Fruit fly (Drosophila melanogaster) whole organism, embryonic: Measurements from ENCODE around the gene CG14931.
A peak's percentile ranks its signal among the peaks of the same experiment; 100 is the strongest.

Source experiments
- Adf1 ChIP-seq: fragments of 200-800 bp; sonication (Bioruptor generic); IDR thresholded peaks from 2 replicates; pipeline ENCODE4 v1.3.6; 2022; ENCODE audit warnings: missing biosample characterization, missing genetic modification characterization
- Awh ChIP-seq: fragments of 200-800 bp; sonication (Bioruptor generic); IDR thresholded peaks from 2 replicates; pipeline ENCODE4, ENCODE4 v1.3.6; 2022; ENCODE audit warnings: missing biosample characterization, missing genetic modification characterization
- C15 ChIP-seq: fragments of 200-800 bp; sonication (Bioruptor generic); IDR thresholded peaks from 3 replicates; pipeline ENCODE4 v1.3.6; 2022; ENCODE audit warnings: missing biosample characterization, missing genetic modification characterization
- CG10366 ChIP-seq: fragments of 200-800 bp; sonication (Bioruptor generic); IDR thresholded peaks from 2 replicates; pipeline ENCODE4 v1.3.6; 2022; ENCODE audit warnings: missing biosample characterization, missing genetic modification characterization
- CG11456 ChIP-seq: fragments of 200-800 bp; sonication (Bioruptor generic); IDR thresholded peaks from 3 replicates; pipeline ENCODE4 v1.3.6; 2022; ENCODE audit warnings: missing biosample characterization, missing genetic modification characterization
- CG11504 ChIP-seq: fragments of 200-800 bp; sonication (Bioruptor generic); optimal IDR thresholded peaks from 3 replicates; lab custom pipeline; 2019; ENCODE audit warnings: missing biosample characterization, mild to moderate bottlenecking, missing genetic modification characterization, moderate library complexity
- CG12219 ChIP-seq: fragments of 200-800 bp; sonication (Bioruptor generic); optimal IDR thresholded peaks from 3 replicates; lab custom pipeline; 2018; ENCODE audit warnings: missing biosample characterization, mild to moderate bottlenecking, missing genetic modification characterization
- CG12659 ChIP-seq: fragments of 200-800 bp; sonication (Bioruptor generic); optimal IDR thresholded peaks from 3 replicates; lab custom pipeline; 2017; ENCODE audit warnings: mild to moderate bottlenecking, missing biosample characterization, missing genetic modification reagents, missing genetic modification characterization
- CG13624 ChIP-seq: fragments of 200-800 bp; sonication (Bioruptor generic); optimal IDR thresholded peaks from 2 replicates; lab custom pipeline; 2016; ENCODE audit warnings: missing biosample characterization, missing genetic modification characterization
- CG16863 ChIP-seq: fragments of 200-800 bp; sonication (Bioruptor generic); optimal IDR thresholded peaks from 3 replicates; lab custom pipeline; 2016; ENCODE audit warnings: missing biosample characterization, missing genetic modification characterization
- CG18262 ChIP-seq: fragments of 200-800 bp; optimal IDR thresholded peaks from 3 replicates; lab custom pipeline; 2019; ENCODE audit warnings: missing biosample characterization, mild to moderate bottlenecking, missing genetic modification characterization, moderate library complexity
- CG18599 ChIP-seq: fragments of 200-800 bp; sonication (Bioruptor generic); optimal IDR thresholded peaks from 3 replicates; lab custom pipeline; 2017; ENCODE audit warnings: missing biosample characterization, missing genetic modification characterization, mild to moderate bottlenecking, moderate library complexity, missing genetic modification reagents
- CG2116 ChIP-seq: fragments of 200-800 bp; sonication (Bioruptor generic); optimal IDR thresholded peaks from 3 replicates; lab custom pipeline; 2018; ENCODE audit warnings: missing biosample characterization, mild to moderate bottlenecking, missing genetic modification characterization
- CG6254 ChIP-seq: fragments of 200-800 bp; sonication (Bioruptor generic); optimal IDR thresholded peaks from 3 replicates; lab custom pipeline; 2017; ENCODE audit warnings: mild to moderate bottlenecking, missing biosample characterization, missing genetic modification reagents, missing genetic modification characterization
- CG6813 ChIP-seq: fragments of 200-800 bp; sonication (Bioruptor generic); optimal IDR thresholded peaks from 2 replicates; lab custom pipeline; 2017; ENCODE audit warnings: missing biosample characterization, missing genetic modification characterization, mild to moderate bottlenecking, moderate library complexity, missing genetic modification reagents
- CG7271 ChIP-seq: fragments of 200-800 bp; sonication (Bioruptor generic); optimal IDR thresholded peaks from 2 replicates; lab custom pipeline; 2018; ENCODE audit warnings: missing biosample characterization, mild to moderate bottlenecking, missing genetic modification characterization, moderate library complexity
- CG7372 ChIP-seq: fragments of 200-800 bp; sonication (Bioruptor generic); IDR thresholded peaks from 2 replicates; pipeline ENCODE4 v1.3.6; 2022; ENCODE audit warnings: missing biosample characterization, missing genetic modification characterization
- CG7839 ChIP-seq: fragments of 200-800 bp; sonication (Bioruptor generic); optimal IDR thresholded peaks from 3 replicates; lab custom pipeline; 2018; ENCODE audit warnings: missing biosample characterization, mild to moderate bottlenecking, missing genetic modification characterization, moderate library complexity
- CG8281 ChIP-seq: fragments of 200-800 bp; sonication (Bioruptor generic); optimal IDR thresholded peaks from 2 replicates; lab custom pipeline; 2018; ENCODE audit warnings: missing biosample characterization, mild to moderate bottlenecking, missing genetic modification characterization, moderate library complexity
- CG9797 ChIP-seq: fragments of 200-800 bp; sonication (Bioruptor generic); optimal IDR thresholded peaks from 3 replicates; lab custom pipeline; 2018; ENCODE audit warnings: missing biosample characterization, mild to moderate bottlenecking, missing genetic modification characterization
- D19A ChIP-seq: fragments of 200-800 bp; optimal IDR thresholded peaks from 3 replicates; lab custom pipeline; 2019; ENCODE audit warnings: missing biosample characterization, mild to moderate bottlenecking, missing genetic modification characterization, moderate library complexity
- Dll ChIP-seq: fragments of 200-800 bp; sonication (Bioruptor generic); IDR thresholded peaks from 4 replicates; pipeline ENCODE4 v1.3.6; 2022; ENCODE audit warnings: missing biosample characterization, missing genetic modification characterization; ENCODE audit not compliant: partially characterized antibody
- Dp ChIP-seq: fragments of 200-800 bp; sonication (Bioruptor generic); optimal IDR thresholded peaks from 2 replicates; lab custom pipeline; 2018; ENCODE audit warnings: missing biosample characterization, mild to moderate bottlenecking, missing genetic modification characterization, moderate library complexity
- Kr ChIP-seq: fragments of 200-800 bp; sonication (Bioruptor generic); optimal IDR thresholded peaks from 2 replicates; lab custom pipeline; 2017; ENCODE audit warnings: missing biosample characterization, mild to moderate bottlenecking, missing genetic modification characterization
- MBD-R2 ChIP-seq: fragments of 200-800 bp; sonication (Bioruptor generic); IDR thresholded peaks from 2 replicates; pipeline ENCODE4 v1.3.6; 2022; ENCODE audit warnings: missing biosample characterization, missing genetic modification characterization
- Mes4 ChIP-seq: fragments of 200-800 bp; sonication (Bioruptor generic); optimal IDR thresholded peaks from 2 replicates; lab custom pipeline; 2016; ENCODE audit warnings: missing biosample characterization, missing genetic modification characterization
- Pdp1 ChIP-seq, 2 experiments: fragments of 200-800 bp; sonication (Bioruptor generic); optimal IDR thresholded peaks; 3 replicates each; lab custom pipeline; 2016; ENCODE audit warnings: missing biosample characterization in 2 of 2, missing genetic modification characterization in 2 of 2, mild to moderate bottlenecking in 1 of 2, moderate library complexity in 1 of 2
- Sry-β ChIP-seq: fragments of 200-800 bp; sonication (Bioruptor generic); optimal IDR thresholded peaks from 2 replicates; lab custom pipeline; 2018; ENCODE audit warnings: missing biosample characterization, mild to moderate bottlenecking, missing genetic modification characterization, moderate library complexity
- Stat92E ChIP-seq, 3 experiments: fragments of >200 bp in 2 of 3; fragments of 200-800 bp in 1 of 3; sonication (Bioruptor generic) in 1 of 3; optimal IDR thresholded peaks; 2 replicates each; lab custom pipeline; 2017 to 2019; ENCODE audit warnings: missing biosample characterization in 3 of 3, missing genetic modification characterization in 3 of 3, mild to moderate bottlenecking in 1 of 3, moderate library complexity in 1 of 3
- ash1 ChIP-seq: fragments of 200-800 bp; sonication (Bioruptor generic); optimal IDR thresholded peaks from 2 replicates; lab custom pipeline; 2018; ENCODE audit warnings: missing biosample characterization, mild to moderate bottlenecking, missing genetic modification characterization
- bab2 ChIP-seq: fragments of 200-800 bp; sonication (Bioruptor generic); optimal IDR thresholded peaks from 2 replicates; lab custom pipeline; 2016; ENCODE audit warnings: missing biosample characterization, missing genetic modification characterization
- btn ChIP-seq: fragments of 200-800 bp; sonication (Bioruptor generic); optimal IDR thresholded peaks from 2 replicates; lab custom pipeline; 2016; ENCODE audit warnings: missing biosample characterization, missing genetic modification characterization
- ci ChIP-seq: fragments of 200-800 bp; sonication (Bioruptor generic); IDR thresholded peaks from 3 replicates; pipeline ENCODE4 v1.3.6; 2022; ENCODE audit warnings: missing biosample characterization, missing genetic modification characterization
- croc ChIP-seq: fragments of 200-800 bp; sonication (Bioruptor generic); conservative IDR thresholded peaks from 3 replicates; pipeline ENCODE4 v1.3.6; 2022; ENCODE audit warnings: missing biosample characterization, missing genetic modification characterization
- dmrt99B ChIP-seq: fragments of 200-800 bp; sonication (Bioruptor generic); optimal IDR thresholded peaks from 2 replicates; lab custom pipeline; 2018; ENCODE audit warnings: missing biosample characterization, mild to moderate bottlenecking, missing genetic modification characterization, moderate library complexity
- fd3F ChIP-seq: fragments of 200-800 bp; sonication (Bioruptor generic); optimal IDR thresholded peaks from 2 replicates; lab custom pipeline; 2018; ENCODE audit warnings: missing biosample characterization, mild to moderate bottlenecking, missing genetic modification characterization, moderate library complexity
- grau ChIP-seq: fragments of 200-800 bp; optimal IDR thresholded peaks from 3 replicates; lab custom pipeline; 2019; ENCODE audit warnings: missing biosample characterization, mild to moderate bottlenecking, missing genetic modification characterization, moderate library complexity
- gt ChIP-seq: fragments of 200-800 bp; sonication (Bioruptor generic); IDR thresholded peaks from 2 replicates; pipeline ENCODE4 v1.3.6; 2022; ENCODE audit warnings: missing biosample characterization, missing genetic modification characterization
- ind ChIP-seq: fragments of 200-800 bp; sonication (Bioruptor generic); optimal IDR thresholded peaks from 3 replicates; lab custom pipeline; 2016; ENCODE audit warnings: missing biosample characterization, missing genetic modification characterization
- lab ChIP-seq: fragments of 200-800 bp; sonication (Bioruptor generic); optimal IDR thresholded peaks from 3 replicates; lab custom pipeline; 2017; ENCODE audit warnings: missing biosample characterization, missing genetic modification characterization, mild to moderate bottlenecking, moderate library complexity, missing genetic modification reagents
- lov ChIP-seq, 2 experiments: fragments of 200-800 bp in 1 of 2; fragments of >200 bp in 1 of 2; sonication (Bioruptor generic) in 1 of 2; IDR thresholded peaks in 1 of 2; optimal IDR thresholded peaks in 1 of 2; 2 replicates in 1 of 2; 3 replicates in 1 of 2; pipeline versions ENCODE4 v1.3.6 to Lab custom; 2017 to 2022; ENCODE audit warnings: missing biosample characterization in 1 of 2, missing genetic modification characterization in 1 of 2
- onecut ChIP-seq: fragments of 200-800 bp; sonication (Bioruptor generic); IDR thresholded peaks from 2 replicates; pipeline ENCODE4 v1.3.6; 2022; ENCODE audit warnings: missing biosample characterization, missing genetic modification characterization
- sd ChIP-seq: fragments of 200-800 bp; sonication (Bioruptor generic); optimal IDR thresholded peaks from 3 replicates; lab custom pipeline; 2018; ENCODE audit warnings: missing biosample characterization, mild to moderate bottlenecking, missing genetic modification characterization, moderate library complexity
- sens-2 ChIP-seq: fragments of 200-800 bp; sonication (Bioruptor generic); IDR thresholded peaks from 2 replicates; pipeline ENCODE4 v1.3.6; 2022; ENCODE audit warnings: missing biosample characterization, missing genetic modification characterization
- ssp ChIP-seq: fragments of 200-800 bp; sonication (Bioruptor generic); IDR thresholded peaks from 2 replicates; pipeline ENCODE4 v1.3.6; 2022; ENCODE audit warnings: missing biosample characterization, missing genetic modification characterization
- stc ChIP-seq: fragments of 200-800 bp; sonication (Bioruptor generic); IDR thresholded peaks from 2 replicates; pipeline ENCODE4 v1.3.6; 2022; ENCODE audit warnings: missing biosample characterization, missing genetic modification characterization
- stwl ChIP-seq: fragments of 200-800 bp; sonication (Bioruptor generic); optimal IDR thresholded peaks from 3 replicates; lab custom pipeline; 2018; ENCODE audit warnings: missing biosample characterization, mild to moderate bottlenecking, missing genetic modification characterization, moderate library complexity
- trh ChIP-seq: fragments of 200-800 bp; sonication (Bioruptor generic); optimal IDR thresholded peaks from 2 replicates; lab custom pipeline; 2016; ENCODE audit warnings: missing biosample characterization, missing genetic modification characterization
- vnd ChIP-seq: fragments of 200-800 bp; sonication (Bioruptor generic); IDR thresholded peaks from 3 replicates; pipeline ENCODE4 v1.3.6; 2022; ENCODE audit warnings: missing biosample characterization, missing genetic modification characterization; ENCODE audit not compliant: partially characterized antibody

CG14931 gene

DNA sequence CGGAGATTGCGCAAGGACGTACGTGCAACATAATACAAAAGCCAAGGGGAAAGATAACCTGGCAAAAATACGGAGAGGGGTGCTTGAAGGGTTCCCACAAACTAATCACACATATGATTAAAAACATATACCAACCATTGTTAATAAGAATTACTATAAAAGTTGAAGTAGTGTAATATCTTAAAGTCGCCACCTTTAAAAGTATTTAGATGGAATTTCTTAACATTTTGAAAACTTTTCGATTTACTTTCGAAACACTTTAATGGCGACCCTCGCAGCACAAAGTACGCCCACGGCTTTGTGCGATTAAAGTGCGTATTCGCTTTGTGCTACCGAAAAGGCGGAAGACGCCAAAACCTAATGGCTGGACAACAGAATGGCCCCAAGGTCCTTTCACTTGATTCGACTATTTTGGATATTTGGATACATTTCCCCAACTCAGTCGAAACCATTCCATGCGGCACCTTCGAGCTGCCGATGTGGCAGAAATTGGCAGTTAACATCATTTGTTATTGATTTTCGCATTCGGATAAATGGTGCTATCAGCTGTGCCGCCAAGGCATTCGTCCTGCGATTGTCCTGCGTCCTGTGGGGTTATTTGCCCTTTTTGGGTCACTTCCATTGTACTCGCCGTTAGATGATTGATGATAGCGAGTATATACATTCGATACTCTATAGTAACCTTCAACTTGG is 35.5 kb downstream of the CG14931 start (continued):
- peak; percentile 28 for TF ChIP-seq grau (tag; lab: Kevin White, UChicago)
- TF ChIP-seq CG7839: peak; percentile 3
- peak; percentile 31 for TF ChIP-seq CG11504 (tag; lab: Kevin White, UChicago)
- no peak for TF ChIP-seq gt (GFP tag; lab: Robert Waterston, UW)
- no peak for TF ChIP-seq vnd
- no peak for TF ChIP-seq C15 (GFP tag; lab: Robert Waterston, UW)
- no peak for TF ChIP-seq CG12219 (GFP tag; lab: Kevin White, UChicago)
- no peak for TF ChIP-seq btn (GFP tag; lab: Kevin White, UChicago)
- TF ChIP-seq lab (GFP tag; lab: Kevin White, UChicago): peak; percentile 26
- no peak for TF ChIP-seq CG7372
- no peak for TF ChIP-seq fd3F (GFP tag; lab: Kevin White, UChicago)
- TF ChIP-seq stwl (tag; lab: Kevin White, UChicago): no peak
- no peak for TF ChIP-seq dmrt99B (tag; lab: Kevin White, UChicago)
- TF ChIP-seq CG2116 (GFP tag; lab: Kevin White, UChicago): no peak
- no peak for TF ChIP-seq CG12659 (GFP tag; lab: Kevin White, UChicago)
- TF ChIP-seq Pdp1 (GFP tag; optimal IDR thresholded peaks at IDR 0.05; lab: Kevin White, UChicago): no peak
- no peak for TF ChIP-seq CG8281
- TF ChIP-seq Stat92E (GFP tag; optimal IDR thresholded peaks at IDR 0.05; lab: Kevin White, UChicago): no peak
- TF ChIP-seq ci (GFP tag; lab: Robert Waterston, UW): no peak
- no peak for TF ChIP-seq CG9797
- no peak for TF ChIP-seq bab2 (GFP tag; lab: Kevin White, UChicago)
- no peak for TF ChIP-seq CG18262 (tag; lab: Kevin White, UChicago)
- TF ChIP-seq sens-2 (GFP tag; lab: Robert Waterston, UW): no peak
- TF ChIP-seq CG16863 (GFP tag; lab: Kevin White, UChicago): no peak
- TF ChIP-seq Adf1 (GFP tag; lab: Robert Waterston, UW): 0 out of 2 replicates have a peak, but pooled peaks have one; percentile 11
- peak; percentile 70 for TF ChIP-seq onecut (GFP tag; lab: Robert Waterston, UW)
- no peak for TF ChIP-seq Kr (GFP tag; lab: Kevin White, UChicago)
- no peak for TF ChIP-seq lov (optimal IDR thresholded peaks at IDR 0.05; lab: Kevin White, UChicago)
- no peak for TF ChIP-seq lov (GFP tag; IDR thresholded peaks at IDR 0.05; lab: Robert Waterston, UW)
- TF ChIP-seq sd (tag; lab: Kevin White, UChicago): no peak
- no peak for TF ChIP-seq ind (GFP tag; lab: Kevin White, UChicago)
- TF ChIP-seq CG18599 (GFP tag; lab: Kevin White, UChicago): peak; percentile 35
- TF ChIP-seq D19A (tag; lab: Kevin White, UChicago): no peak
- no peak for TF ChIP-seq MBD-R2 (GFP tag; lab: Robert Waterston, UW)
- no peak for TF ChIP-seq Dll (GFP tag; lab: Robert Waterston, UW)
- no peak for TF ChIP-seq Mes4 (GFP tag; lab: Kevin White, UChicago)
- TF ChIP-seq croc: no peak
- TF ChIP-seq Dp: no peak
- TF ChIP-seq CG6813 (GFP tag; lab: Kevin White, UChicago): no peak
- TF ChIP-seq Sry-β (GFP tag; lab: Kevin White, UChicago): no peak
- TF ChIP-seq ssp (GFP tag; lab: Robert Waterston, UW): no peak
- no peak for TF ChIP-seq stc (GFP tag; lab: Robert Waterston, UW)
- TF ChIP-seq CG6254 (GFP tag; lab: Kevin White, UChicago): no peak
- TF ChIP-seq CG11456: no peak
- no peak for TF ChIP-seq Awh (GFP tag; lab: Robert Waterston, UW)
- TF ChIP-seq CG10366 (GFP tag; lab: Robert Waterston, UW): no peak
- TF ChIP-seq ash1 (GFP tag; lab: Kevin White, UChicago): no peak
- no peak for TF ChIP-seq CG7271 (tag; lab: Kevin White, UChicago)
- no peak for TF ChIP-seq trh (GFP tag; lab: Kevin White, UChicago)
- TF ChIP-seq CG13624 (GFP tag; lab: Kevin White, UChicago): no peak
